Worm (Caenorhabditis elegans): ENCODE data around the gene fbxb-44.

fbxb-44 gene

DNA sequence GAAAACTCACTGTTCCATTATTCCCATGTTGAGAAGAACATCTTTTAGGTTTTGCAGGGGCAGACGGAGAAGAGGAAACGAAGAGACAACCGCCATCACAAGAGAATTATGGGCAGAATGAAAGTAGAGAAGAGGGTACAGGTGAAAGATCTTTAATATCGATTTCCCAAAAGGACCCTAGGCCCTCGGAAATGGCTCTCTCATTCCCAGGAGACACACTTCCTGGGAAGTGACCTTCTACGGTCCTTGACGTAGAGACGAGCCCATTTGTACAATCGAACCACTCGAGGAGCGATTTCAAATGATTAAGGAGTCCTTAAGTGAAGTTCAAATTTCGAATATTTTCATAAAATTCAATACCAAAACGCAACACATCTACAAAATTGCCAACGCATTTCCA, 32.3 kb downstream of the fbxb-44 start, which contains the start of gene fbxb-46:
TSS of gene fbxb-46 (minus strand) at position 101 of the 400 bp plus-strand sequence.
- TF ChIP-seq mdl-1 (tag; optimal IDR thresholded peaks at IDR 0.05) = no peak
- TF ChIP-seq vab-15 (tag; optimal IDR thresholded peaks at IDR 0.05) = no peak
- TF ChIP-seq hlh-4 (tag; optimal IDR thresholded peaks at IDR 0.05) = no peak
- TF ChIP-seq ztf-4 (tag; optimal IDR thresholded peaks at IDR 0.05) = no peak
- TF ChIP-seq Y116A8C.19 (tag; optimal IDR thresholded peaks at IDR 0.05; ENCODE audit: borderline replicate concordance) = no peak
- TF ChIP-seq egl-13 (tag; optimal IDR thresholded peaks at IDR 0.05) = no peak
- no peak for TF ChIP-seq unc-130 (tag; optimal IDR thresholded peaks at IDR 0.05)
- TF ChIP-seq lin-39 (tag; optimal IDR thresholded peaks at IDR 0.05) = no peak
- TF ChIP-seq hpl-2 (GFP tag; optimal IDR thresholded peaks at IDR 0.05) = no peak

DNA sequence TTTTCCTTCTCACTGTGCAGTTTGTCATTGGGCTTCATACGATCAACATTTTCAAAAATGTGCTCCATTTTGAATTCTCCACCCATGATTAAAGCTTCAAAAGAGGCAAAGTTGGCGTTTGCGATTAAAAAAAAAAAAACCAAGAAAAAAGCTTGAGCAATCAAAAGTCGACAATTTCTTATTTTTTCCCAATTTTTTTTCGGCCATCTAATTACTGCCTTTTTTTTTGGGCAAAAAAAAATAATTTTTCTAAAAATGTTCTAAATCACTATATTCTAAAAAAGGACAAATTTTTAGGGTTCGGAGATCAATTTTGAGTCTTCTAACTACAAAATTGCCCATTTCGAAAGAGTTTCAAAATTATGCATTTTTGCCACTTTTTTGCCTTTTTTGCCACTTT, 37.3 kb downstream of the fbxb-44 start, which contains the start of gene K05F6.10:
TSS of gene K05F6.10 (minus strand) at position 101 of the 400 bp plus-strand sequence.
- TF ChIP-seq dsc-1 (tag; optimal IDR thresholded peaks at IDR 0.05) (no peak), pax-3 (tag; optimal IDR thresholded peaks at IDR 0.05) (no peak), Y116A8C.19 (tag; optimal IDR thresholded peaks at IDR 0.05; ENCODE audit: borderline replicate concordance) (no peak), ces-1 (GFP tag; optimal IDR thresholded peaks at IDR 0.05) (no peak), nhr-12 (tag; optimal IDR thresholded peaks at IDR 0.05) (no peak), nhr-90 (tag; optimal IDR thresholded peaks at IDR 0.05; ENCODE audit: poor library complexity) (no peak), fos-1 (tag; optimal IDR thresholded peaks at IDR 0.05) (no peak), mab-9 (GFP tag; IDR thresholded peaks at IDR 0.05) (no peak), nhr-11 (tag; optimal IDR thresholded peaks at IDR 0.05) (no peak), nhr-77 (tag; optimal IDR thresholded peaks at IDR 0.05) (no peak), ceh-88 (GFP tag; IDR thresholded peaks at IDR 0.05) (no peak)

DNA sequence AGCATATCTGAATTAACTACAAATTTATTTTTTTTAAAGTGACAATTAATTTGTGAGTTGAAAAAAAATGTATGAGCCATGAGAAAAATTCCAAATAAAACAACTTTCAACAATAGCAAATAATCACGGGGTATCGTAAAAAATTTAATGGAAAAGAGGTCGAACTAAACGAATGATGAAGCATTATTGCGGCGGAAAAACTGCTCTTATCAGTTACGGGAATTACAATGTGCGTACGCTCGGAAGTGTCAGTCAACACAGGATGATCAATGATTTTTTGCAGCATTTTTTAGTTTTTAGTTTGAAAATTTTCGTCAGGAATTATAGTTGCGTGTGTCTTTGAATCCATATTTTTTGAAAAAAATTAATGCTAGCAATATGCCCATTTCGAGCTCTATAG, 38.1 kb downstream of the fbxb-44 start:
- TF ChIP-seq elt-2 (tag; optimal IDR thresholded peaks at IDR 0.05) = peak; percentile 73
- no peak for TF ChIP-seq aha-1 (tag; optimal IDR thresholded peaks at IDR 0.05)
- no peak for TF ChIP-seq zip-4 (GFP tag; optimal IDR thresholded peaks at IDR 0.05)
- no peak for TF ChIP-seq hlh-17 (GFP tag; optimal IDR thresholded peaks at IDR 0.05; ENCODE audit: borderline replicate concordance)
- peak in 1 of 2 experiments; percentile 29 for TF ChIP-seq lin-35 (GFP tag; optimal IDR thresholded peaks at IDR 0.05)
- TF ChIP-seq efl-1 (optimal IDR thresholded peaks at IDR 0.05) = no peak
- TF ChIP-seq efl-1 (GFP tag; optimal IDR thresholded peaks at IDR 0.05 in 1 of 2) = peak in 1 of 2 experiments; percentile 16
- TF ChIP-seq jun-1 (tag; optimal IDR thresholded peaks at IDR 0.05) = peak; percentile 12
- TF ChIP-seq mdl-1 (tag; optimal IDR thresholded peaks at IDR 0.05) = no peak
- TF ChIP-seq nhr-19 (GFP tag; conservative IDR thresholded peaks at IDR 0.05) = no peak
- no peak for TF ChIP-seq skn-1 (tag; optimal IDR thresholded peaks at IDR 0.05)
- no peak for TF ChIP-seq nhr-12 (tag; optimal IDR thresholded peaks at IDR 0.05)

DNA sequence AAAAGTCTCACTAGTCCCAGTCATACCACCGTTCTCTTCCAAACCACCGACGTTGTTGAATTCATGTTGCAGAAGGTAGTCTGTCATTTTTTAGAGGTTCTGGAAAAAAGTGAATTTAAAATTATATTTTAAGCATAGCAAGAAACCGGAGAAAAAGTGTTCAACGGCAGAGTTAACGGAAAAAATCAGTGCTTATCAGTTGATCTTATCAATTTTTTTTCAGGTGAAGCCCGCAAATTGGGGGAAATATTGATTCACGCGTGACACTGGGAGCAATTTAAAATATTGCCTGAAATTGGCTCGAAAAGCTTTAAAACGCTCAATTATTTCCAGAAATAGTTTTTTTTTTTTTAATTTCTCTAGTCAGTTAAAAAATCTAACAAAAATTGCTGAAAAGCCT, 41.2 kb downstream of the fbxb-44 start, which contains the start of gene math-38:
TSS of gene math-38 (minus strand) at position 101 of the 400 bp plus-strand sequence.
- TF ChIP-seq lin-15B (tag; optimal IDR thresholded peaks at IDR 0.05) = no peak
- peak; percentile 22 for TF ChIP-seq elt-2 (tag; optimal IDR thresholded peaks at IDR 0.05)
- no peak for TF ChIP-seq mdl-1 (tag; optimal IDR thresholded peaks at IDR 0.05)

DNA sequence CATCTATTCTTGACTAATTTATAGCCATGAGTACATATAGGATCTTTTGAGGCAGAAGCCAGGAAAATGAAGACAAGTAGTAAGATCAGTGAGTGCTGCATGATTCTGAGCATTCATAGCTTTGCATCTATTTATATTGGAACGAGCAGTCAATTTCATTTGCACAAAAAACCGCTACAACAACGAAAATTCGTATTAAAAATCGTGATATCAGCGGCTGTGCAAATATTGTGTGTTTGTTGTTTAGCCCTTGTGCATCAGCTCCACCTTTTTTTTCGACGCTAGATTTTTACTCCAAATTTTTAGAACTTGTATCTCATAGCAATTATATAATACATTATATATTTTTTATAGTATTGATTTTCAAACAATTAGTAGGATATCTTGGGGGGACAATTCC, 45.5 kb downstream of the fbxb-44 start, which contains the start of gene clec-21:
TSS of gene clec-21 (minus strand) at position 101 of the 400 bp plus-strand sequence.
- TF ChIP-seq sptf-1 (tag; optimal IDR thresholded peaks at IDR 0.05) = no peak
- TF ChIP-seq C04F5.9 (tag; optimal IDR thresholded peaks at IDR 0.05) = no peak

DNA sequence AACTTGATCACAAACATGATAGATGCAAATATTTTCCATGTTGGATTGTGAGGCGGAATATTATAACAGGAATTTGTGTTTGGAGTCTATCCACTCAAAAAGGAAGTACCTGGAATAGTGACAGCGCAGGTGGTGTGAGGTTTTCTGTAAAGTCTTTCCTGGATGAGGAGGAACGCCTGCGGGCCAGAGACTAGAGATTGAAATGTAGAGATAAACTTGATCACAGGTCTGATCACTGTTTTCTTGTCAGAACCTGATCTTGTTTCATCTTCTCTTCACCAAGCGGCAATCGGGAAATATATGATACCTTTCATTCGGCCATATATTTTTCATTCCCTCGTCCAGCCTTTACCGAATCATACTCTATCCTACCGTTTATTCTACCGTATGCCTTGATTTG, 47.6 kb downstream of the fbxb-44 start, which contains the start of gene T07H3.8:
TSS of gene T07H3.8 (plus strand) at position 301 of the 400 bp plus-strand sequence.
- TF ChIP-seq ztf-4 (tag; optimal IDR thresholded peaks at IDR 0.05) = no peak
- TF ChIP-seq mdl-1 (tag; optimal IDR thresholded peaks at IDR 0.05) = no peak
- no peak for TF ChIP-seq sox-4 (tag; optimal IDR thresholded peaks at IDR 0.05)
- no peak for TF ChIP-seq nhr-20 (tag; optimal IDR thresholded peaks at IDR 0.05)
- TF ChIP-seq lin-35 (GFP tag; optimal IDR thresholded peaks at IDR 0.05) = no peak
- no peak for TF ChIP-seq fkh-10 (GFP tag; optimal IDR thresholded peaks at IDR 0.05)
- TF ChIP-seq lin-39 (tag; optimal IDR thresholded peaks at IDR 0.05) = no peak

All from whole organism, L1 larva.